Worm (Caenorhabditis elegans): Measurements from ENCODE around the gene F49H12.3.
A peak's percentile ranks its signal among the peaks of the same experiment; 100 is the strongest.

Gene F49H12.3

DNA sequence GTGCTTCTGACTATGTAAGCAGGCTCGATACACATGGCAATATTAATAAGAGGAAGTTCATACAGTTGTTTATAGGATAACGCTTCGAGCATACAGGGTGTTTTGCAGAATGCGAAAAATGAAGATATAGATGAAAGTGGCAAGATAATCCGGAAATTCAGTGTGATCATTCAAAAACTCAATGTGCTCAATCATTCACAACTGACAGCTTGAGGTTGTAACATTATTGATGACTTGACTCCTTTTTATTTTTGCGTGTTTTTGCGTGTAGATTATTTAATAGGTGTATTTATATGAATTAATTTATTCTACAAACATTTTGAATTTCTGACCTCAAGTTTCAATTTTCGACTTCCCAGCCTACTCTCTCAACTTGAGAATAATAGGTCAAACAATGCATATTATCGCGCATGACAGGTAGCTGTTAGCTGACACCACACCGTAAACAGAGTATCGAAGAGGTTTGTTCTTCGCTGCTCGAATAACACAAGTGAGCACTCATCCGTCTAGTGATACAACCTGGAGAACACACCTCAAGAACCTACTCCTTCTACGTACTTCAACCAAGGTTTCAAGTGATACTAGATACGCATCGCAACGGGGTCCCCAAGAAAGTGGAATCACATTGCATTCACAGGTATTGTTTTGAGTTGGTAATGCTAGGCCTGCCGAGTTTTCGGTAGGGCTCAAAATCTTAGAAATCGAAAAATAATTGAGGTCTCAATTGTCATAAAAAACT lies 36.8 kb upstream of the F49H12.3 start:
- TF ChIP-seq lsy-2 (tag; optimal IDR thresholded peaks at IDR 0.05) (no peak), unc-62 (GFP tag; optimal IDR thresholded peaks at IDR 0.05) (peak; percentile 68), nhr-2 (tag; optimal IDR thresholded peaks at IDR 0.05) (peak; percentile 48), pha-4 (tag; optimal IDR thresholded peaks at IDR 0.05) (peak; percentile 78), mls-2 (tag; optimal IDR thresholded peaks at IDR 0.05) (no peak), cnd-1 (tag; optimal IDR thresholded peaks at IDR 0.05) (no peak), zip-8 (tag; optimal IDR thresholded peaks at IDR 0.05) (no peak)

ce11 chrX:2048865-2049405 lies 35.2 kb upstream of the F49H12.3 start:
- TF ChIP-seq mep-1 (tag; optimal IDR thresholded peaks at IDR 0.05) = peak; percentile 11
- peak; percentile 88 for TF ChIP-seq ces-1 (GFP tag; optimal IDR thresholded peaks at IDR 0.05)
- no peak for TF ChIP-seq elt-3 (tag; optimal IDR thresholded peaks at IDR 0.05)
- peak; percentile 90 for TF ChIP-seq lin-32 (GFP tag; optimal IDR thresholded peaks at IDR 0.05)
- TF ChIP-seq flh-1 (GFP tag; optimal IDR thresholded peaks at IDR 0.05) = no peak
- no peak for TF ChIP-seq ceh-39 (tag; optimal IDR thresholded peaks at IDR 0.05)
- peak; percentile 76 for TF ChIP-seq cnd-1 (tag; optimal IDR thresholded peaks at IDR 0.05)

DNA sequence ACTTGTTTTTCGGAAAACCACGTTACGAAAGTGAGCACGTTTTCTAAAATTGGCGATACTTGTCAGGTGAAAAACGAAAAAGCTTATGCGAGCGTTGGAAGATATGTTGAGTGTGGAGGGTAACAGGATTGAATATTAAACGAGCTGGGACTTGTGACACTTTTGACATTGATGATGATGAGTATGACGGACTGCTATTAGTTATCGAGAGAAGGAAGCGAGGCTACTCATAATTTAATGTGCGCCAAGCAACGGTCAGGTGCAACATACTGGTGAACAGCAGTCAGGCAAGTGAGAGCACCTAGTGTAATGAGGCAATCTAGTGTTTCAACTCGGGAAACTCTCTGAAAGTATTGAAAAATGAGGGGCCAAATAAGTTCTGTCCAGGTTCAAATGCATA lies 34.0 kb upstream of the F49H12.3 start:
- peak; percentile 80 for TF ChIP-seq hlh-1 (tag; optimal IDR thresholded peaks at IDR 0.05)
- TF ChIP-seq unc-62 (GFP tag; optimal IDR thresholded peaks at IDR 0.05) = peak; percentile 92
- no peak for TF ChIP-seq snpc-4 (tag; optimal IDR thresholded peaks at IDR 0.05)

ce11 chrX:2051602-2052001 lies 32.6 kb upstream of the F49H12.3 start, which contains the start of gene Y102A11A.1:
Gene Y102A11A.1, plus strand, starts transcription at chrX:2051824.
- TF ChIP-seq M03D4.4 (tag; optimal IDR thresholded peaks at IDR 0.05) (no peak), bed-3 (GFP tag; optimal IDR thresholded peaks at IDR 0.05) (no peak), mls-2 (tag; optimal IDR thresholded peaks at IDR 0.05) (no peak), lin-32 (GFP tag; optimal IDR thresholded peaks at IDR 0.05) (no peak), unc-120 (tag; optimal IDR thresholded peaks at IDR 0.05; ENCODE audit: poor library complexity, severe bottlenecking) (no peak), nhr-12 (tag; optimal IDR thresholded peaks at IDR 0.05) (no peak), hlh-1 (tag; optimal IDR thresholded peaks at IDR 0.05) (no peak), ham-2 (GFP tag; optimal IDR thresholded peaks at IDR 0.05) (no peak), elt-1 (tag; optimal IDR thresholded peaks at IDR 0.05; ENCODE audit: borderline replicate concordance, insufficient read depth) (no peak), ceh-39 (tag; optimal IDR thresholded peaks at IDR 0.05) (no peak), lin-13 (tag; optimal IDR thresholded peaks at IDR 0.05) (no peak), nhr-76 (tag; optimal IDR thresholded peaks at IDR 0.05) (no peak), ces-1 (GFP tag; optimal IDR thresholded peaks at IDR 0.05) (no peak), flh-1 (GFP tag; optimal IDR thresholded peaks at IDR 0.05) (no peak)

DNA sequence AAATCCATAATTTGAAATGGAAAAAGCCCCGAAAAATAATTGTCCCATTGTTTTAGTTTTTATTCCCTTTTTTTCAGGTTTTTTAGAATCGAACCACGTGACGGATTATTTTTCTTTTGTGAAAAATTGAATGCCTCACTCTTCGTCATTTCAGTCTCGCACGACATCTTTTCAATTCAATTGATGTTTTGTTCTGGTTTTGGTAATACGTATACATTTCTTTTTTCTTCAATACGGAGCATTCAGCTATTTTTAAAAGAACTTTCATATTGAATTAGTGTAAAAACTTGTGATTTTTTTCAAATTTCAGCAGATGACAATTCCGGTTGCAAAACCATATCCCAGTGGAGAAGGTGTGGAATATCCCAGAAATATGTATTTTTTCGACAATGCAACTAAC lies 19.4 kb upstream of the F49H12.3 start, which contains the start of gene F49H12.7:
Gene F49H12.7, plus strand, starts transcription at position 301 of the 400 bp plus-strand sequence.
- TF ChIP-seq mls-2 (tag; optimal IDR thresholded peaks at IDR 0.05) (no peak), ces-1 (GFP tag; optimal IDR thresholded peaks at IDR 0.05) (no peak), lsy-2 (tag; optimal IDR thresholded peaks at IDR 0.05) (no peak), drap-1 (GFP tag; optimal IDR thresholded peaks at IDR 0.05) (no peak), pha-4 (tag; optimal IDR thresholded peaks at IDR 0.05) (no peak), snpc-4 (tag; optimal IDR thresholded peaks at IDR 0.05) (no peak)

DNA sequence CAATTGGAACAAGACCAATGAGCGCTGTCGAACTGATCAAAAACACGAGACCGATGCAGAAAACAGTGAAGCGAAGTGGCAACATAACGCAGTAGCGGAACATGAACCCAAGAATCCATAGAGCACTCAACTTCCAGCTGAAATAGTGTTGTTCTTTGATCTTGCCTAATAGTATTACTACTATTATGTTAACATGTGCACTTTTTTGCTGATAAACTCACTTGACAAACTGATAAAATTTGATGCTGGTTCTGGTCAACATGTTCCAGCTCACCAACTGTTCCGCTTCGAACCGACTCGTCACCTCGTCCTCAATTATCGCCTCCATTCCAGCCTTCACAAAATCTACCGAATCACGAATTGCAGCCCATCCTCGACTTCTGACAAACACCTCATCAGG lies 15.9 kb upstream of the F49H12.3 start:
- TF ChIP-seq mab-5 (tag; optimal IDR thresholded peaks at IDR 0.05) (no peak), ces-1 (GFP tag; optimal IDR thresholded peaks at IDR 0.05) (no peak), unc-62 (GFP tag; optimal IDR thresholded peaks at IDR 0.05) (no peak), nhr-2 (tag; optimal IDR thresholded peaks at IDR 0.05) (no peak), ceh-39 (tag; optimal IDR thresholded peaks at IDR 0.05) (no peak), lin-13 (tag; optimal IDR thresholded peaks at IDR 0.05) (no peak), lin-32 (GFP tag; optimal IDR thresholded peaks at IDR 0.05) (no peak), ceh-43 (GFP tag; optimal IDR thresholded peaks at IDR 0.05) (no peak), unc-120 (tag; optimal IDR thresholded peaks at IDR 0.05; ENCODE audit: poor library complexity, severe bottlenecking) (no peak), bed-3 (GFP tag; optimal IDR thresholded peaks at IDR 0.05) (no peak)

Measured in whole organism, mixed stage, embryonic.